Worm (Caenorhabditis elegans) whole organism, L4/young adult: Measurements from ENCODE around the gene clec-196.

Experiments used
- W03F9.2 ChIP-seq: fragments of 150-350 bp; optimal IDR thresholded peaks from 2 replicates; lab custom pipeline; 2014; ENCODE audit warnings: missing biosample characterization, missing genetic modification characterization
- dao-5 ChIP-seq: sonication (generic microtip); optimal IDR thresholded peaks from 2 replicates; lab custom pipeline; 2016; ENCODE audit warnings: missing genotype, missing genetic modification characterization, moderate library complexity, missing compliant biosample characterization
- him-1 ChIP-seq: sonication (generic microtip); optimal IDR thresholded peaks from 2 replicates; lab custom pipeline; 2016; ENCODE audit warnings: missing genotype, missing genetic modification reagents, missing genetic modification characterization, missing compliant biosample characterization

clec-196 gene

ce11 chrIV:17276705-17277458, at the start of gene clec-196:
Gene clec-196, plus strand, starts transcription at chrIV:17276956.
- TF ChIP-seq dao-5 (tag; lab: Kevin White, UChicago) (no peak), him-1 (tag; lab: Kevin White, UChicago) (no peak), W03F9.2 (tag; lab: Kevin White, UChicago) (no peak)

- TF ChIP-seq him-1 (tag; lab: Kevin White, UChicago) (no peak), W03F9.2 (tag; lab: Kevin White, UChicago) (no peak), dao-5 (tag; lab: Kevin White, UChicago) (no peak)
Measured at ce11 chrIV:17230958-17231357, 45.8 kb upstream of the clec-196 start, which contains the start of gene npr-32. Gene npr-32, minus strand, starts transcription at chrIV:17231058.

- TF ChIP-seq dao-5 (tag; lab: Kevin White, UChicago) (no peak), W03F9.2 (tag; lab: Kevin White, UChicago) (no peak), him-1 (tag; lab: Kevin White, UChicago) (no peak)
Measured at ce11 chrIV:17232899-17233298, 43.9 kb upstream of the clec-196 start.

ce11 chrIV:17233494-17233893, 43.3 kb upstream of the clec-196 start:
- TF ChIP-seq dao-5 (tag; lab: Kevin White, UChicago): no peak
- no peak for TF ChIP-seq W03F9.2 (tag; lab: Kevin White, UChicago)
- TF ChIP-seq him-1 (tag; lab: Kevin White, UChicago): no peak

ce11 chrIV:17237029-17237428, 39.7 kb upstream of the clec-196 start:
- TF ChIP-seq dao-5 (tag; lab: Kevin White, UChicago): no peak

ce11 chrIV:17238951-17239350, 37.8 kb upstream of the clec-196 start:
- no peak for TF ChIP-seq him-1 (tag; lab: Kevin White, UChicago)
- no peak for TF ChIP-seq W03F9.2 (tag; lab: Kevin White, UChicago)
- TF ChIP-seq dao-5 (tag; lab: Kevin White, UChicago): no peak

- TF ChIP-seq W03F9.2 (tag; lab: Kevin White, UChicago): peak; percentile 38
- no peak for TF ChIP-seq dao-5 (tag; lab: Kevin White, UChicago)
- TF ChIP-seq him-1 (tag; lab: Kevin White, UChicago): no peak
Measured at ce11 chrIV:17245200-17245599, 31.6 kb upstream of the clec-196 start, which contains the start of gene ZK550.2. Gene ZK550.2, plus strand, starts transcription at chrIV:17245584.

- TF ChIP-seq dao-5 (tag; lab: Kevin White, UChicago) (no peak), W03F9.2 (tag; lab: Kevin White, UChicago) (no peak), him-1 (tag; lab: Kevin White, UChicago) (no peak)
Measured at ce11 chrIV:17247184-17247583, 29.6 kb upstream of the clec-196 start.

- no peak for TF ChIP-seq dao-5 (tag; lab: Kevin White, UChicago)
- no peak for TF ChIP-seq W03F9.2 (tag; lab: Kevin White, UChicago)
- no peak for TF ChIP-seq him-1 (tag; lab: Kevin White, UChicago)
Measured at ce11 chrIV:17248538-17248937, 28.2 kb upstream of the clec-196 start.

- TF ChIP-seq dao-5 (tag; lab: Kevin White, UChicago) (no peak), him-1 (tag; lab: Kevin White, UChicago) (peak; percentile 82), W03F9.2 (tag; lab: Kevin White, UChicago) (peak; percentile 98)
Measured at ce11 chrIV:17249691-17250181, 27.0 kb upstream of the clec-196 start, which contains the start of gene eelo-2. Gene eelo-2, plus strand, starts transcription at chrIV:17250131.

ce11 chrIV:17253435-17253834, 23.3 kb upstream of the clec-196 start:
- no peak for TF ChIP-seq him-1 (tag; lab: Kevin White, UChicago)
- no peak for TF ChIP-seq dao-5 (tag; lab: Kevin White, UChicago)
- TF ChIP-seq W03F9.2 (tag; lab: Kevin White, UChicago): no peak

- TF ChIP-seq him-1 (tag; lab: Kevin White, UChicago): no peak
- no peak for TF ChIP-seq dao-5 (tag; lab: Kevin White, UChicago)
- no peak for TF ChIP-seq W03F9.2 (tag; lab: Kevin White, UChicago)
Measured at ce11 chrIV:17255001-17255400, 21.8 kb upstream of the clec-196 start, which contains the start of gene gtf-2E1. Gene gtf-2E1, plus strand, starts transcription at chrIV:17255301.

- no peak for TF ChIP-seq him-1 (tag; lab: Kevin White, UChicago)
- TF ChIP-seq W03F9.2 (tag; lab: Kevin White, UChicago): no peak
- TF ChIP-seq dao-5 (tag; lab: Kevin White, UChicago): no peak
Measured at ce11 chrIV:17258824-17259223, 17.9 kb upstream of the clec-196 start.

ce11 chrIV:17259310-17259709, 17.4 kb upstream of the clec-196 start, which contains the start of gene phyh-1:
Gene phyh-1, minus strand, starts transcription at chrIV:17259410.
- TF ChIP-seq W03F9.2 (tag; lab: Kevin White, UChicago) (no peak), dao-5 (tag; lab: Kevin White, UChicago) (no peak), him-1 (tag; lab: Kevin White, UChicago) (no peak)
